Worm (Caenorhabditis elegans) whole organism, L1 larva: ENCODE results near the gene srt-47.
A peak's percentile ranks its signal among the peaks of the same experiment; 100 is the strongest.

ENCODE experiments used
- C16A3.4 ChIP-seq: fragments of 150-350 bp; optimal IDR thresholded peaks from 2 replicates; lab custom pipeline; 2014; ENCODE audit warnings: missing biosample characterization, missing genetic modification characterization
- C34B4.2 ChIP-seq: sonication (generic microtip); optimal IDR thresholded peaks from 2 replicates; lab custom pipeline; 2017; ENCODE audit warnings: mild to moderate bottlenecking, missing genetic modification characterization, missing compliant biosample characterization
- F16B12.6 ChIP-seq: fragments of 150-350 bp; optimal IDR thresholded peaks from 2 replicates; lab custom pipeline; 2014; ENCODE audit warnings: missing biosample characterization, missing genetic modification characterization
- Y116A8C.19 ChIP-seq: sonication (generic microtip); optimal IDR thresholded peaks from 2 replicates; lab custom pipeline; 2016; ENCODE audit warnings: missing compliant biosample characterization, missing genetic modification characterization, borderline replicate concordance
- alr-1 ChIP-seq: fragments of 200-800 bp; sonication (Bioruptor generic); optimal IDR thresholded peaks from 2 replicates; lab custom pipeline; 2018; ENCODE audit warnings: borderline replicate concordance, mild to moderate bottlenecking, missing genetic modification characterization, missing compliant biosample characterization
- ceh-63 ChIP-seq: fragments of 200-800 bp; sonication (Bioruptor generic); optimal IDR thresholded peaks from 2 replicates; lab custom pipeline; 2018; ENCODE audit warnings: mild to moderate bottlenecking, missing genetic modification characterization, missing compliant biosample characterization
- ceh-8 ChIP-seq: fragments of 200-800 bp; sonication (Bioruptor generic); optimal IDR thresholded peaks from 2 replicates; lab custom pipeline; 2018; ENCODE audit warnings: mild to moderate bottlenecking, missing genetic modification characterization, moderate library complexity, missing compliant biosample characterization
- ceh-82 ChIP-seq, 3 experiments: fragments of 150-350 bp in 1 of 3; sonication (generic microtip) in 2 of 3; optimal IDR thresholded peaks; 2 replicates each; lab custom pipeline; 2014 to 2017; ENCODE audit warnings: missing biosample characterization in 3 of 3, missing genetic modification characterization in 3 of 3
- ces-1 ChIP-seq: fragments of 150-350 bp; optimal IDR thresholded peaks from 2 replicates; lab custom pipeline; 2014; ENCODE audit warnings: missing biosample characterization, missing genetic modification reagents, missing genetic modification characterization
- dpl-1 ChIP-seq, 3 experiments: fragments of 150-350 bp in 2 of 3; sonication (generic microtip) in 1 of 3; optimal IDR thresholded peaks; 2 replicates each; lab custom pipeline; 2014 to 2017; ENCODE audit warnings: missing biosample characterization in 3 of 3, missing genetic modification characterization in 3 of 3, missing genetic modification reagents in 3 of 3
- dsc-1 ChIP-seq: sonication (generic microtip); optimal IDR thresholded peaks from 2 replicates; lab custom pipeline; 2016; ENCODE audit warnings: mild to moderate bottlenecking, missing genetic modification characterization, missing compliant biosample characterization
- efl-1 ChIP-seq, 4 experiments: fragments of 150-350 bp; optimal IDR thresholded peaks in 3 of 4; peaks in 1 of 4; 1 replicate in 1 of 4; 2 replicates in 3 of 4; lab custom pipeline; 2014; ENCODE audit warnings: missing biosample characterization in 2 of 4, missing genetic modification characterization in 2 of 4, missing genetic modification reagents in 2 of 4
- efl-3 ChIP-seq: fragments of 200-800 bp; sonication (Bioruptor generic); optimal IDR thresholded peaks from 2 replicates; lab custom pipeline; 2018; ENCODE audit warnings: mild to moderate bottlenecking, missing genetic modification characterization, missing compliant biosample characterization
- fkh-10 ChIP-seq: sonication (generic microtip); optimal IDR thresholded peaks from 2 replicates; lab custom pipeline; 2017; ENCODE audit warnings: missing biosample characterization, missing genetic modification reagents, missing genetic modification characterization
- fkh-8 ChIP-seq: sonication (generic microtip); optimal IDR thresholded peaks from 2 replicates; lab custom pipeline; 2016; ENCODE audit warnings: mild to moderate bottlenecking, missing genetic modification characterization, missing compliant biosample characterization
- fos-1 ChIP-seq: fragments of 150-350 bp; optimal IDR thresholded peaks from 2 replicates; lab custom pipeline; 2014; ENCODE audit warnings: missing biosample characterization, missing genetic modification characterization
- irx-1 ChIP-seq: sonication (generic microtip); optimal IDR thresholded peaks from 2 replicates; lab custom pipeline; 2016; ENCODE audit warnings: missing genetic modification characterization, missing compliant biosample characterization
- isw-1 ChIP-seq: fragments of 200-800 bp; sonication (Bioruptor generic); IDR thresholded peaks from 2 replicates; pipeline ENCODE4 v1.3.6; 2022; ENCODE audit warnings: missing genetic modification characterization, missing compliant biosample characterization
- lin-13 ChIP-seq: fragments of 150-350 bp; optimal IDR thresholded peaks from 2 replicates; lab custom pipeline; 2014; ENCODE audit warnings: missing biosample characterization, missing genetic modification reagents, missing genetic modification characterization
- lin-14 ChIP-seq: fragments of 200-800 bp; sonication (Bioruptor generic); optimal IDR thresholded peaks from 2 replicates; lab custom pipeline; 2018; ENCODE audit warnings: mild to moderate bottlenecking, missing genetic modification characterization, moderate library complexity, missing compliant biosample characterization
- lin-35 ChIP-seq, 2 experiments: fragments of 150-350 bp; optimal IDR thresholded peaks; 2 replicates each; lab custom pipeline; 2014; ENCODE audit warnings: missing biosample characterization in 2 of 2, missing genetic modification characterization in 2 of 2, missing genetic modification reagents in 2 of 2
- lir-3 ChIP-seq: sonication (generic microtip); optimal IDR thresholded peaks from 2 replicates; lab custom pipeline; 2016; ENCODE audit warnings: mild to moderate bottlenecking, missing genetic modification characterization, moderate library complexity, missing compliant biosample characterization; ENCODE audit not compliant: poor library complexity
- lsy-2 ChIP-seq, 2 experiments: fragments of 150-350 bp; optimal IDR thresholded peaks; 2 replicates each; lab custom pipeline; 2014; ENCODE audit warnings: missing biosample characterization in 2 of 2, missing genetic modification characterization in 2 of 2
- mdl-1 ChIP-seq, 2 experiments: fragments of 150-350 bp; optimal IDR thresholded peaks; 2 replicates each; lab custom pipeline; 2014 to 2017; ENCODE audit warnings: missing biosample characterization in 2 of 2, missing genetic modification characterization in 2 of 2, inconsistent platforms in 1 of 2
- mep-1 ChIP-seq: fragments of 150-350 bp; optimal IDR thresholded peaks from 2 replicates; lab custom pipeline; 2014; ENCODE audit warnings: missing biosample characterization, missing genetic modification characterization
- nhr-11 ChIP-seq: fragments of 150-350 bp; optimal IDR thresholded peaks from 2 replicates; lab custom pipeline; 2014; ENCODE audit warnings: missing biosample characterization, missing genetic modification characterization
- nhr-47 ChIP-seq: sonication (generic microtip); optimal IDR thresholded peaks from 2 replicates; lab custom pipeline; 2016; ENCODE audit warnings: mild to moderate bottlenecking, missing genetic modification characterization, moderate library complexity, missing compliant biosample characterization
- nhr-71 ChIP-seq: sonication (generic microtip); optimal IDR thresholded peaks from 2 replicates; lab custom pipeline; 2016; ENCODE audit warnings: mild to moderate bottlenecking, missing genetic modification characterization, moderate library complexity, missing compliant biosample characterization
- pax-3 ChIP-seq: fragments of 200-800 bp; sonication (Bioruptor generic); optimal IDR thresholded peaks from 2 replicates; lab custom pipeline; 2018; ENCODE audit warnings: mild to moderate bottlenecking, missing genetic modification characterization, moderate library complexity, missing compliant biosample characterization
- pqm-1 ChIP-seq: sonication (generic microtip); optimal IDR thresholded peaks from 3 replicates; lab custom pipeline; 2017; ENCODE audit warnings: missing biosample characterization, missing genetic modification characterization
- rnt-1 ChIP-seq: sonication (generic microtip); optimal IDR thresholded peaks from 2 replicates; lab custom pipeline; 2016; ENCODE audit warnings: mild to moderate bottlenecking, missing genetic modification characterization, moderate library complexity, missing compliant biosample characterization
- snu-23 ChIP-seq: sonication (generic microtip); optimal IDR thresholded peaks from 2 replicates; lab custom pipeline; 2016; ENCODE audit warnings: missing genetic modification characterization, missing compliant biosample characterization
- tbx-2 ChIP-seq: sonication (generic microtip); optimal IDR thresholded peaks from 2 replicates; lab custom pipeline; 2016; ENCODE audit warnings: missing genetic modification characterization, missing compliant biosample characterization
- tlp-1 ChIP-seq: fragments of 150-350 bp; optimal IDR thresholded peaks from 2 replicates; lab custom pipeline; 2014; ENCODE audit warnings: missing biosample characterization, missing genetic modification characterization
- unc-30 ChIP-seq: sonication (generic microtip); optimal IDR thresholded peaks from 2 replicates; lab custom pipeline; 2017; ENCODE audit warnings: missing biosample characterization, missing genetic modification characterization
- xbp-1 ChIP-seq: sonication (generic microtip); optimal IDR thresholded peaks from 2 replicates; lab custom pipeline; 2016; ENCODE audit warnings: missing genetic modification characterization, missing compliant biosample characterization
- ztf-11 ChIP-seq, 2 experiments: sonication (generic microtip); optimal IDR thresholded peaks; 2 replicates each; lab custom pipeline; 2016 to 2017; ENCODE audit warnings: missing genetic modification characterization in 2 of 2, missing biosample characterization in 1 of 2, missing compliant biosample characterization in 1 of 2

srt-47 gene

DNA sequence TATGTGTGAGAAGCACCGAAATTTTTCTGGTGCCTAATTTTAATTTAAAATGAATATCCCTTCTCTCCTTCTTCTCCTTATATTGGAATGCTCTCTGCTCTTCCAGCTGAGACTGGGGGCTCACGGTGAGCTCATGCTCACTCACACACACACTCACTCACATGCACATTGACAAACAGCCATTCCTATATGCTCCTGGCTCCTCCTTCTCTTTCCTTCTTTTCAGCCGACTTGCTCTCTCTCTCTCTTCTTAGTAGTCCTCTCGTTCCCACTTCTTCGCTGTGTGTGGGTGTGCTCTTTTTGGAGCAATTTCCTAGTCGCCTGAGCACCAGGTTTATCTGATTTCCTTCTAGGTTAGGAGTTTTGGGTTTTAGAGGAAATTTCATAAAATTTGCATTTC, 32.2 kb downstream of the srt-47 start (continued):
- peak in 1 of 3 experiments; percentile 33 for TF ChIP-seq dpl-1 (GFP tag; optimal IDR thresholded peaks at IDR 0.05; lab: Kevin White, UChicago)
- TF ChIP-seq tbx-2 (tag; lab: Kevin White, UChicago) = peak; percentile 34

ce11 chrIV:15016984-15017383, 36.2 kb downstream of the srt-47 start:
- peak; percentile 5 for TF ChIP-seq snu-23
- no peak for TF ChIP-seq pqm-1 (tag; lab: Kevin White, UChicago)
- peak; percentile 15 for TF ChIP-seq mep-1 (tag; lab: Kevin White, UChicago)
- TF ChIP-seq efl-1 (optimal IDR thresholded peaks at IDR 0.05; lab: Kevin White, UChicago) = peak in 1 of 2 experiments; percentile 7
- TF ChIP-seq efl-1 (GFP tag; optimal IDR thresholded peaks at IDR 0.05 in 1 of 2; lab: Kevin White, UChicago) = no peak
- TF ChIP-seq isw-1 (GFP tag; lab: Robert Waterston, UW) = peak; percentile 25; the same call in 1 of the 2 replicates
- TF ChIP-seq ceh-82 (tag; optimal IDR thresholded peaks at IDR 0.05; lab: Kevin White, UChicago) = peak in 1 of 3 experiments; percentile 17
- peak; percentile 42 for TF ChIP-seq nhr-71 (tag; lab: Kevin White, UChicago)
- TF ChIP-seq ces-1 (GFP tag; lab: Kevin White, UChicago) = peak; percentile 90
- TF ChIP-seq irx-1 (tag; lab: Kevin White, UChicago) = peak; percentile 15
- TF ChIP-seq nhr-47 = peak; percentile 16
- TF ChIP-seq lsy-2 (tag; optimal IDR thresholded peaks at IDR 0.05; lab: Kevin White, UChicago) = peak in 1 of 2 experiments; percentile 19
- peak; percentile 46 for TF ChIP-seq tbx-2 (tag; lab: Kevin White, UChicago)
- no peak for TF ChIP-seq C34B4.2 (tag; lab: Kevin White, UChicago)
- TF ChIP-seq fkh-10 (GFP tag; lab: Kevin White, UChicago) = peak; percentile 94
- TF ChIP-seq pax-3 (tag; lab: Kevin White, UChicago) = no peak
- no peak for TF ChIP-seq fkh-8 (tag; lab: Kevin White, UChicago)
- peak; percentile 93 for TF ChIP-seq lin-14 (GFP tag; lab: Kevin White, UChicago)

DNA sequence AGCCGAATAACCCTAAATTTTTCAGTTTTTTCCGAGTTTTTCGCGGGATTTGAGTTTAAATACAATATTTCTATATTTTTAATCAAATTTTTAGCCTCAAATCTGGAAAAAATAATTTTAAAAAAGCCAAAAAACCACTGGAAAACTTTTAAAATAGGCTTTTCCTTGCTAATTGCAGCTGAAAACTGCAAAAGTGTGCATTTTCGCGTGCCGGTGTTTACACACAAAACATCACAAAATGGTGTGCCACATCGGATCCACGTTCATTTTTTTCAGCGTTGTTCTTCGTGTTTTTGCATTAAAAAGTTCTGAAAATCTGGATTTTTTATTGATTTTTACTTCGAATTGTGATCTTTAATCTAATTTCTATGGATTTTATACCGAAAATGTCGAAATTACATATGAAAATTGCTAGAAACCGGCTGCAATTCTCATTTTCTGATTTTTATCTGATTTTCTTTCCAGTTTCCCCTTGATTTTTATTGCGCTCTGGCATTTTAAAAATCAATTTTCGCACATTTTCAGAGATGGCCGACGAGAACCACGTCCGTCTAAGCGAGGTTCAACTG, 39.6 kb downstream of the srt-47 start, which contains the start of gene Y41E3.7:
Gene Y41E3.7, plus strand, starts transcription at position 519 of the 569 bp plus-strand sequence.
- TF ChIP-seq snu-23 (peak; percentile 31), mdl-1 (tag; optimal IDR thresholded peaks at IDR 0.05; lab: Kevin White, UChicago) (no peak), tbx-2 (tag; lab: Kevin White, UChicago) (no peak), C34B4.2 (tag; lab: Kevin White, UChicago) (no peak), alr-1 (tag; lab: Kevin White, UChicago) (no peak), unc-30 (tag; lab: Kevin White, UChicago) (no peak), rnt-1 (peak; percentile 27), efl-1 (optimal IDR thresholded peaks at IDR 0.05; lab: Kevin White, UChicago) (peak; percentile 43 to 59), efl-1 (GFP tag; optimal IDR thresholded peaks at IDR 0.05 in 1 of 2; lab: Kevin White, UChicago) (peak; percentile 45 to 94), xbp-1 (tag; lab: Kevin White, UChicago) (peak; percentile 21), lir-3 (tag; lab: Kevin White, UChicago) (no peak), dpl-1 (GFP tag; optimal IDR thresholded peaks at IDR 0.05; lab: Kevin White, UChicago) (peak; percentile 24 to 59 (median 54)), ceh-8 (GFP tag; lab: Kevin White, UChicago) (no peak), ztf-11 (tag; optimal IDR thresholded peaks at IDR 0.05; lab: Kevin White, UChicago) (no peak), tlp-1 (tag; lab: Kevin White, UChicago) (no peak), Y116A8C.19 (no peak), nhr-47 (peak; percentile 18), ceh-63 (no peak), isw-1 (GFP tag; lab: Robert Waterston, UW) (no peak), lsy-2 (tag; optimal IDR thresholded peaks at IDR 0.05; lab: Kevin White, UChicago) (peak; percentile 31 to 43), mep-1 (tag; lab: Kevin White, UChicago) (peak; percentile 29), lin-13 (GFP tag; lab: Kevin White, UChicago) (no peak), efl-3 (GFP tag; lab: Kevin White, UChicago) (no peak), fos-1 (no peak), lin-35 (GFP tag; optimal IDR thresholded peaks at IDR 0.05; lab: Kevin White, UChicago) (peak in 1 of 2 experiments; percentile 51), dsc-1 (tag; lab: Kevin White, UChicago) (no peak), F16B12.6 (tag; lab: Kevin White, UChicago) (peak; percentile 89), C16A3.4 (tag; lab: Kevin White, UChicago) (no peak), nhr-11 (tag; lab: Kevin White, UChicago) (no peak)
